Worm (Caenorhabditis elegans) whole organism, late embryonic: Measurements from ENCODE around the gene F46F5.15.

Source experiments
- C08G9.2 ChIP-seq: sonication (generic microtip); optimal IDR thresholded peaks from 2 replicates; lab custom pipeline; 2016; ENCODE audit warnings: mild to moderate bottlenecking, missing genetic modification characterization, moderate library complexity, missing compliant biosample characterization
- C38D4.7 ChIP-seq: fragments of 200-800 bp; sonication (Bioruptor generic); optimal IDR thresholded peaks from 2 replicates; lab custom pipeline; 2018; ENCODE audit warnings: mild to moderate bottlenecking, missing genetic modification characterization, moderate library complexity, missing compliant biosample characterization
- K02D7.2 ChIP-seq: sonication (generic microtip); optimal IDR thresholded peaks from 2 replicates; lab custom pipeline; 2017; ENCODE audit warnings: mild to moderate bottlenecking, missing genetic modification characterization, missing compliant biosample characterization
- K09A11.1 ChIP-seq: sonication (generic microtip); optimal IDR thresholded peaks from 2 replicates; lab custom pipeline; 2017; ENCODE audit warnings: antibody characterized with exemption, mild to moderate bottlenecking, missing genetic modification characterization, missing compliant biosample characterization; ENCODE audit not compliant: insufficient read depth
- T23F11.4 ChIP-seq: fragments of 200-800 bp; sonication (Bioruptor generic); optimal IDR thresholded peaks from 2 replicates; lab custom pipeline; 2018; ENCODE audit warnings: mild to moderate bottlenecking, missing genetic modification characterization, missing compliant biosample characterization
- ahr-1 ChIP-seq: sonication (generic microtip); optimal IDR thresholded peaks from 2 replicates; lab custom pipeline; 2016; ENCODE audit warnings: missing genetic modification characterization, missing compliant biosample characterization
- ama-1 ChIP-seq: fragments of 150-350 bp; optimal IDR thresholded peaks from 2 replicates; lab custom pipeline; 2014
- ceh-14 ChIP-seq: sonication (generic microtip); optimal IDR thresholded peaks from 2 replicates; lab custom pipeline; 2016; ENCODE audit warnings: missing genotype, missing genetic modification characterization, missing compliant biosample characterization
- ceh-18 ChIP-seq: sonication (generic microtip); optimal IDR thresholded peaks from 2 replicates; lab custom pipeline; 2016; ENCODE audit warnings: missing genetic modification characterization, missing compliant biosample characterization
- ceh-19 ChIP-seq: fragments of 200-800 bp; sonication (Bioruptor generic); optimal IDR thresholded peaks from 2 replicates; lab custom pipeline; 2018; ENCODE audit warnings: mild to moderate bottlenecking, missing genetic modification characterization, missing compliant biosample characterization
- ceh-2 ChIP-seq: sonication (generic microtip); optimal IDR thresholded peaks from 2 replicates; lab custom pipeline; 2016; ENCODE audit warnings: missing genotype, missing genetic modification characterization, missing compliant biosample characterization
- ceh-22 ChIP-seq: sonication (generic microtip); optimal IDR thresholded peaks from 2 replicates; lab custom pipeline; 2017; ENCODE audit warnings: missing biosample characterization, missing genetic modification characterization
- ceh-31 ChIP-seq: sonication (generic microtip); optimal IDR thresholded peaks from 2 replicates; lab custom pipeline; 2016; ENCODE audit warnings: missing genetic modification characterization, missing compliant biosample characterization
- ceh-34 ChIP-seq: sonication (generic microtip); optimal IDR thresholded peaks from 2 replicates; lab custom pipeline; 2016; ENCODE audit warnings: mild to moderate bottlenecking, missing genetic modification characterization, missing compliant biosample characterization
- ceh-45 ChIP-seq: fragments of 200-800 bp; sonication (Bioruptor generic); IDR thresholded peaks from 2 replicates; pipeline ENCODE4 v1.3.6; 2022; ENCODE audit warnings: missing genetic modification reagents, missing genetic modification characterization, missing compliant biosample characterization
- ceh-6 ChIP-seq: fragments of 200-800 bp; sonication (Bioruptor generic); optimal IDR thresholded peaks from 2 replicates; lab custom pipeline; 2018; ENCODE audit warnings: mild to moderate bottlenecking, missing genetic modification characterization, missing compliant biosample characterization
- ceh-9 ChIP-seq: sonication (generic microtip); optimal IDR thresholded peaks from 2 replicates; lab custom pipeline; 2016; ENCODE audit warnings: mild to moderate bottlenecking, missing genetic modification characterization, inconsistent platforms, missing compliant biosample characterization
- che-1 ChIP-seq: sonication (generic microtip); optimal IDR thresholded peaks from 2 replicates; lab custom pipeline; 2016; ENCODE audit warnings: mild to moderate bottlenecking, missing genetic modification characterization, missing compliant biosample characterization
- dve-1 ChIP-seq: sonication (generic microtip); optimal IDR thresholded peaks from 2 replicates; lab custom pipeline; 2017; ENCODE audit warnings: antibody characterized with exemption, mild to moderate bottlenecking, missing genetic modification characterization, missing compliant biosample characterization
- eyg-1 ChIP-seq: sonication (generic microtip); optimal IDR thresholded peaks from 2 replicates; lab custom pipeline; 2016; ENCODE audit warnings: missing genotype, missing genetic modification characterization, missing compliant biosample characterization
- fkh-10 ChIP-seq: fragments of 150-350 bp; optimal IDR thresholded peaks from 2 replicates; lab custom pipeline; 2014; ENCODE audit warnings: missing biosample characterization, missing genetic modification reagents, missing genetic modification characterization
- hlh-30 ChIP-seq: sonication (generic microtip); optimal IDR thresholded peaks from 2 replicates; lab custom pipeline; 2017; ENCODE audit warnings: antibody characterized with exemption, missing genetic modification characterization, missing compliant biosample characterization; ENCODE audit not compliant: insufficient read depth
- hlh-8 ChIP-seq: sonication (generic microtip); optimal IDR thresholded peaks from 2 replicates; lab custom pipeline; 2016; ENCODE audit warnings: missing genotype, missing genetic modification characterization, missing compliant biosample characterization
- lim-6 ChIP-seq: sonication (generic microtip); optimal IDR thresholded peaks from 2 replicates; lab custom pipeline; 2016; ENCODE audit warnings: missing genetic modification characterization, missing compliant biosample characterization
- mec-3 ChIP-seq: sonication (generic microtip); optimal IDR thresholded peaks from 2 replicates; lab custom pipeline; 2016; ENCODE audit warnings: borderline replicate concordance, missing genetic modification characterization, missing compliant biosample characterization
- nfya-1 ChIP-seq: sonication (generic microtip); optimal IDR thresholded peaks from 2 replicates; lab custom pipeline; 2017; ENCODE audit warnings: missing genetic modification characterization, mild to moderate bottlenecking, missing compliant biosample characterization, antibody characterized with exemption, moderate library complexity
- nhr-232 ChIP-seq: sonication (generic microtip); optimal IDR thresholded peaks from 2 replicates; lab custom pipeline; 2016; ENCODE audit warnings: missing genetic modification characterization, missing compliant biosample characterization
- odd-2 ChIP-seq: sonication (generic microtip); optimal IDR thresholded peaks from 2 replicates; lab custom pipeline; 2017; ENCODE audit warnings: antibody characterized with exemption, mild to moderate bottlenecking, missing genetic modification characterization, missing compliant biosample characterization
- pag-3 ChIP-seq: sonication (generic microtip); optimal IDR thresholded peaks from 2 replicates; lab custom pipeline; 2016; ENCODE audit warnings: missing compliant biosample characterization, missing genetic modification characterization, borderline replicate concordance
- pat-9 ChIP-seq: fragments of 200-800 bp; sonication (Bioruptor generic); optimal IDR thresholded peaks from 2 replicates; lab custom pipeline; 2018; ENCODE audit warnings: mild to moderate bottlenecking, missing genetic modification characterization, moderate library complexity, missing compliant biosample characterization
- pax-1 ChIP-seq: fragments of 150-350 bp; optimal IDR thresholded peaks from 2 replicates; lab custom pipeline; 2014; ENCODE audit warnings: missing biosample characterization, missing genetic modification characterization
- pha-2 ChIP-seq: sonication (generic microtip); optimal IDR thresholded peaks from 2 replicates; lab custom pipeline; 2017; ENCODE audit warnings: mild to moderate bottlenecking, missing genetic modification characterization, missing compliant biosample characterization
- ref-2 ChIP-seq: sonication (generic microtip); optimal IDR thresholded peaks from 2 replicates; lab custom pipeline; 2016; ENCODE audit warnings: missing genetic modification characterization, missing compliant biosample characterization
- rnt-1 ChIP-seq: sonication (generic microtip); optimal IDR thresholded peaks from 2 replicates; lab custom pipeline; 2016; ENCODE audit warnings: missing genetic modification characterization, missing compliant biosample characterization
- sox-2 ChIP-seq: fragments of 200-800 bp; sonication (Bioruptor generic); IDR thresholded peaks from 2 replicates; pipeline ENCODE4 v1.3.6; 2022; ENCODE audit warnings: missing genetic modification reagents, missing genetic modification characterization, missing compliant biosample characterization
- sox-4 ChIP-seq: sonication (generic microtip); optimal IDR thresholded peaks from 2 replicates; lab custom pipeline; 2017; ENCODE audit warnings: mild to moderate bottlenecking, missing genetic modification characterization, inconsistent platforms, missing compliant biosample characterization
- syd-9 ChIP-seq: sonication (generic microtip); optimal IDR thresholded peaks from 2 replicates; lab custom pipeline; 2016; ENCODE audit warnings: mild to moderate bottlenecking, missing genetic modification characterization, moderate library complexity, missing compliant biosample characterization
- tbx-2 ChIP-seq: sonication (generic microtip); optimal IDR thresholded peaks from 2 replicates; lab custom pipeline; 2016; ENCODE audit warnings: missing genetic modification characterization, missing compliant biosample characterization
- tbx-7 ChIP-seq: sonication (generic microtip); optimal IDR thresholded peaks from 2 replicates; lab custom pipeline; 2016; ENCODE audit warnings: missing genotype, missing genetic modification characterization, missing compliant biosample characterization
- unc-3 ChIP-seq, 2 experiments: fragments of 200-800 bp in 1 of 2; sonication (Bioruptor generic) in 1 of 2; sonication (generic microtip) in 1 of 2; conservative IDR thresholded peaks in 1 of 2; optimal IDR thresholded peaks in 1 of 2; 2 replicates each; pipeline versions ENCODE4 v1.3.6 to Lab custom; 2016 to 2022; ENCODE audit warnings: missing compliant biosample characterization in 2 of 2, missing genetic modification characterization in 2 of 2, missing genetic modification reagents in 1 of 2
- unc-42 ChIP-seq: sonication (generic microtip); optimal IDR thresholded peaks from 2 replicates; lab custom pipeline; 2016; ENCODE audit warnings: missing genotype, missing genetic modification characterization, missing compliant biosample characterization
- unc-86 ChIP-seq: sonication (generic microtip); optimal IDR thresholded peaks from 2 replicates; lab custom pipeline; 2016; ENCODE audit warnings: missing genetic modification characterization, missing compliant biosample characterization
- ztf-16 ChIP-seq: sonication (generic microtip); optimal IDR thresholded peaks from 2 replicates; lab custom pipeline; 2017; ENCODE audit warnings: missing genetic modification characterization, missing compliant biosample characterization

F46F5.15 gene

ce11 chrII:759788-760187 lies 28.5 kb upstream of the F46F5.15 start:
- TF ChIP-seq tbx-2 (no peak), pag-3 (tag; lab: Kevin White, UChicago) (no peak), odd-2 (tag; lab: Kevin White, UChicago) (no peak), sox-4 (no peak), ceh-9 (no peak), hlh-8 (no peak), K09A11.1 (no peak), ama-1 (lab: Kevin White, UChicago) (no peak), ceh-2 (no peak), unc-3 (GFP tag; conservative IDR thresholded peaks at IDR 0.05; lab: Robert Waterston, UW) (0 out of 2 replicates have a peak, but pooled peaks have one; percentile 10), unc-3 (tag; optimal IDR thresholded peaks at IDR 0.05; lab: Kevin White, UChicago) (no peak), ref-2 (tag; lab: Kevin White, UChicago) (no peak), eyg-1 (no peak), pat-9 (no peak), pax-1 (no peak), nfya-1 (tag; lab: Kevin White, UChicago) (peak; percentile 48), ceh-19 (no peak), unc-42 (tag; lab: Kevin White, UChicago) (peak; percentile 64), ceh-14 (tag; lab: Kevin White, UChicago) (peak; percentile 51), ceh-18 (tag; lab: Kevin White, UChicago) (peak; percentile 58), ceh-22 (no peak), tbx-7 (tag; lab: Kevin White, UChicago) (no peak), K02D7.2 (no peak), fkh-10 (GFP tag; lab: Kevin White, UChicago) (no peak), ceh-6 (GFP tag; lab: Kevin White, UChicago) (no peak), unc-86 (no peak), ceh-45 (GFP tag; lab: Robert Waterston, UW) (no peak), lim-6 (tag; lab: Kevin White, UChicago) (no peak), nhr-232 (tag; lab: Kevin White, UChicago) (no peak), ceh-31 (tag; lab: Kevin White, UChicago) (peak; percentile 61), hlh-30 (no peak), ahr-1 (tag; lab: Kevin White, UChicago) (no peak), ztf-16 (tag; lab: Kevin White, UChicago) (no peak), rnt-1 (no peak)

- TF ChIP-seq pha-2 (no peak), T23F11.4 (no peak), pag-3 (tag; lab: Kevin White, UChicago) (no peak), odd-2 (tag; lab: Kevin White, UChicago) (no peak), dve-1 (no peak), syd-9 (tag; lab: Kevin White, UChicago) (no peak), C08G9.2 (no peak), ceh-34 (tag; lab: Kevin White, UChicago) (no peak), sox-2 (GFP tag; lab: Robert Waterston, UW) (no peak), ztf-16 (tag; lab: Kevin White, UChicago) (no peak), che-1 (tag; lab: Kevin White, UChicago) (no peak), unc-86 (no peak), mec-3 (no peak), fkh-10 (GFP tag; lab: Kevin White, UChicago) (no peak), hlh-8 (no peak), C38D4.7 (GFP tag; lab: Kevin White, UChicago) (no peak), tbx-7 (tag; lab: Kevin White, UChicago) (no peak)
These were observed 28.0 kb upstream of the F46F5.15 start for ce11 chrII:760276-760675.
